Fruit fly (Drosophila melanogaster) whole organism, embryonic: ENCODE data around the gene odd.

ENCODE experiments used
- Adf1 ChIP-seq: fragments of 200-800 bp; sonication (Bioruptor generic); IDR thresholded peaks from 2 replicates; pipeline ENCODE4 v1.3.6; 2022; ENCODE audit warnings: missing biosample characterization, missing genetic modification characterization
- Aef1 ChIP-seq: fragments of 200-800 bp; sonication (Bioruptor generic); IDR thresholded peaks from 3 replicates; pipeline ENCODE4 v1.3.6; 2022; ENCODE audit warnings: missing biosample characterization, missing genetic modification characterization
- Atf3 ChIP-seq: fragments of 200-800 bp; sonication (Bioruptor generic); optimal IDR thresholded peaks from 3 replicates; lab custom pipeline; 2016; ENCODE audit warnings: missing biosample characterization, missing genetic modification characterization
- CG11247 ChIP-seq: fragments of 200-800 bp; sonication (Bioruptor generic); IDR thresholded peaks from 2 replicates; pipeline ENCODE4 v1.3.6; 2022; ENCODE audit warnings: missing biosample characterization, missing genetic modification characterization
- CG11456 ChIP-seq: fragments of 200-800 bp; sonication (Bioruptor generic); IDR thresholded peaks from 3 replicates; pipeline ENCODE4 v1.3.6; 2022; ENCODE audit warnings: missing biosample characterization, missing genetic modification characterization
- CG12942 ChIP-seq: fragments of 200-800 bp; sonication (Bioruptor generic); optimal IDR thresholded peaks from 3 replicates; lab custom pipeline; 2016; ENCODE audit warnings: missing biosample characterization, missing genetic modification characterization
- CG13424 ChIP-seq: fragments of 200-800 bp; sonication (Bioruptor generic); optimal IDR thresholded peaks from 2 replicates; lab custom pipeline; 2019; ENCODE audit warnings: missing biosample characterization, mild to moderate bottlenecking, missing genetic modification characterization, moderate library complexity
- CG14667 ChIP-seq: fragments of 200-800 bp; sonication (Bioruptor generic); IDR thresholded peaks from 2 replicates; pipeline ENCODE4 v1.3.6; 2022; ENCODE audit warnings: missing biosample characterization, missing genetic modification characterization
- CG15696 ChIP-seq: fragments of 200-800 bp; sonication (Bioruptor generic); optimal IDR thresholded peaks from 2 replicates; lab custom pipeline; 2019; ENCODE audit warnings: missing biosample characterization, mild to moderate bottlenecking, missing genetic modification characterization, moderate library complexity
- CG17359 ChIP-seq: fragments of 200-800 bp; sonication (Bioruptor generic); optimal IDR thresholded peaks from 3 replicates; lab custom pipeline; 2018; ENCODE audit warnings: missing biosample characterization, mild to moderate bottlenecking, missing genetic modification characterization, moderate library complexity
- CG17361 ChIP-seq: fragments of 200-800 bp; sonication (Bioruptor generic); IDR thresholded peaks from 3 replicates; pipeline ENCODE4 v1.3.6; 2022; ENCODE audit warnings: missing biosample characterization, missing genetic modification characterization
- CG17568 ChIP-seq: fragments of 200-800 bp; sonication (Bioruptor generic); optimal IDR thresholded peaks from 2 replicates; lab custom pipeline; 2018; ENCODE audit warnings: missing biosample characterization, mild to moderate bottlenecking, missing genetic modification characterization, moderate library complexity
- CG18011 ChIP-seq: fragments of 200-800 bp; sonication (Bioruptor generic); optimal IDR thresholded peaks from 2 replicates; lab custom pipeline; 2017; ENCODE audit warnings: missing biosample characterization, missing genetic modification characterization, mild to moderate bottlenecking, moderate library complexity, missing genotype
- CG18764 ChIP-seq: fragments of 200-800 bp; sonication (Bioruptor generic); optimal IDR thresholded peaks from 3 replicates; lab custom pipeline; 2016; ENCODE audit warnings: missing biosample characterization, missing genetic modification characterization
- CG2875 ChIP-seq: fragments of 200-800 bp; sonication (Bioruptor generic); optimal IDR thresholded peaks from 2 replicates; lab custom pipeline; 2017; ENCODE audit warnings: missing biosample characterization, mild to moderate bottlenecking, missing genetic modification characterization, missing genetic modification reagents
- CG30403 ChIP-seq: fragments of 200-800 bp; sonication (Bioruptor generic); optimal IDR thresholded peaks from 3 replicates; lab custom pipeline; 2016; ENCODE audit warnings: missing biosample characterization, missing genetic modification characterization
- CG3163 ChIP-seq: fragments of 200-800 bp; sonication (Bioruptor generic); optimal IDR thresholded peaks from 3 replicates; lab custom pipeline; 2016; ENCODE audit warnings: missing biosample characterization, missing genetic modification characterization
- CG32532 ChIP-seq: fragments of 200-800 bp; sonication (Bioruptor generic); IDR thresholded peaks from 2 replicates; pipeline ENCODE4 v1.3.6; 2022; ENCODE audit warnings: missing biosample characterization, missing genetic modification characterization
- CG33213 ChIP-seq: fragments of 200-800 bp; sonication (Bioruptor generic); optimal IDR thresholded peaks from 3 replicates; lab custom pipeline; 2016; ENCODE audit warnings: missing biosample characterization, missing genetic modification characterization
- CG7786 ChIP-seq: fragments of 200-800 bp; sonication (Bioruptor generic); optimal IDR thresholded peaks from 2 replicates; lab custom pipeline; 2016; ENCODE audit warnings: missing biosample characterization, missing genetic modification characterization
- CG8765 ChIP-seq: fragments of 200-800 bp; sonication (Bioruptor generic); IDR thresholded peaks from 2 replicates; pipeline ENCODE4 v1.3.6; 2022; ENCODE audit warnings: missing biosample characterization, missing genetic modification characterization
- Drgx ChIP-seq: fragments of 200-800 bp; sonication (Bioruptor generic); IDR thresholded peaks from 2 replicates; pipeline ENCODE4 v1.3.6; 2022; ENCODE audit warnings: missing biosample characterization, missing genetic modification characterization
- ERR ChIP-seq: fragments of 200-800 bp; sonication (Bioruptor generic); optimal IDR thresholded peaks from 2 replicates; lab custom pipeline; 2016; ENCODE audit warnings: missing biosample characterization, missing genetic modification characterization
- H15 ChIP-seq: fragments of 200-800 bp; sonication (Bioruptor generic); IDR thresholded peaks from 3 replicates; pipeline ENCODE4 v1.3.6; 2022; ENCODE audit warnings: missing biosample characterization, missing genetic modification characterization
- H2.0 ChIP-seq: fragments of 200-800 bp; sonication (Bioruptor generic); IDR thresholded peaks from 2 replicates; pipeline ENCODE4 v1.3.6; 2022; ENCODE audit warnings: missing biosample characterization, missing genetic modification characterization
- HmgZ ChIP-seq: fragments of 200-800 bp; sonication (Bioruptor generic); optimal IDR thresholded peaks from 2 replicates; lab custom pipeline; 2018; ENCODE audit warnings: missing biosample characterization, mild to moderate bottlenecking, missing genetic modification characterization
- Lim3 ChIP-seq: fragments of 200-800 bp; sonication (Bioruptor generic); IDR thresholded peaks from 2 replicates; pipeline ENCODE4 v1.3.6; 2022; ENCODE audit warnings: missing biosample characterization, missing genetic modification characterization
- MTF-1 ChIP-seq: fragments of 200-800 bp; sonication (Bioruptor generic); optimal IDR thresholded peaks from 2 replicates; lab custom pipeline; 2018; ENCODE audit warnings: missing biosample characterization, mild to moderate bottlenecking, missing genetic modification characterization, borderline replicate concordance
- Mad ChIP-seq: fragments of 200-800 bp; sonication (Bioruptor generic); optimal IDR thresholded peaks from 2 replicates; lab custom pipeline; 2016; ENCODE audit warnings: missing biosample characterization, missing genetic modification characterization
- NK7.1 ChIP-seq: fragments of 200-800 bp; sonication (Bioruptor generic); optimal IDR thresholded peaks from 3 replicates; lab custom pipeline; 2016; ENCODE audit warnings: missing biosample characterization, missing genetic modification characterization
- NfI ChIP-seq: fragments of 200-800 bp; sonication (Bioruptor generic); optimal IDR thresholded peaks from 3 replicates; lab custom pipeline; 2018; ENCODE audit warnings: missing biosample characterization, mild to moderate bottlenecking, missing genetic modification characterization, moderate library complexity
- Stat92E ChIP-seq, 3 experiments: fragments of >200 bp in 2 of 3; fragments of 200-800 bp in 1 of 3; sonication (Bioruptor generic) in 1 of 3; optimal IDR thresholded peaks; 2 replicates each; lab custom pipeline; 2017 to 2019; ENCODE audit warnings: missing biosample characterization in 3 of 3, missing genetic modification characterization in 3 of 3, mild to moderate bottlenecking in 1 of 3, moderate library complexity in 1 of 3
- ac ChIP-seq: fragments of 200-800 bp; sonication (Bioruptor generic); optimal IDR thresholded peaks from 3 replicates; lab custom pipeline; 2017; ENCODE audit warnings: missing biosample characterization, mild to moderate bottlenecking, missing genetic modification characterization
- al ChIP-seq: fragments of 200-800 bp; sonication (Bioruptor generic); IDR thresholded peaks from 2 replicates; pipeline ENCODE4 v1.3.6; 2022; ENCODE audit warnings: missing biosample characterization, missing genetic modification characterization
- cato ChIP-seq: fragments of 200-800 bp; sonication (Bioruptor generic); optimal IDR thresholded peaks from 2 replicates; lab custom pipeline; 2016; ENCODE audit warnings: missing biosample characterization, missing genetic modification characterization, borderline replicate concordance
- dan ChIP-seq: fragments of 200-800 bp; sonication (Bioruptor generic); IDR thresholded peaks from 2 replicates; pipeline ENCODE4 v1.3.6; 2022; ENCODE audit warnings: missing biosample characterization, missing genetic modification characterization
- ems ChIP-seq: fragments of 200-800 bp; sonication (Bioruptor generic); optimal IDR thresholded peaks from 3 replicates; lab custom pipeline; 2016; ENCODE audit warnings: missing biosample characterization, missing genetic modification characterization
- eve ChIP-seq, 2 experiments: fragments of >200 bp; optimal IDR thresholded peaks; 2 replicates each; lab custom pipeline; 2017; ENCODE audit warnings: missing biosample characterization in 2 of 2, missing genetic modification characterization in 2 of 2
- ewg ChIP-seq: fragments of 200-800 bp; sonication (Bioruptor generic); optimal IDR thresholded peaks from 3 replicates; lab custom pipeline; 2017; ENCODE audit warnings: mild to moderate bottlenecking, missing biosample characterization, missing genetic modification reagents, missing genetic modification characterization
- gcm ChIP-seq: fragments of 200-800 bp; sonication (Bioruptor generic); optimal IDR thresholded peaks from 2 replicates; lab custom pipeline; 2019; ENCODE audit warnings: missing biosample characterization, mild to moderate bottlenecking, missing genetic modification characterization, moderate library complexity
- grau ChIP-seq: fragments of 200-800 bp; optimal IDR thresholded peaks from 3 replicates; lab custom pipeline; 2019; ENCODE audit warnings: missing biosample characterization, mild to moderate bottlenecking, missing genetic modification characterization, moderate library complexity
- grn ChIP-seq: fragments of 200-800 bp; sonication (Bioruptor generic); optimal IDR thresholded peaks from 3 replicates; lab custom pipeline; 2017; ENCODE audit warnings: missing biosample characterization, missing genetic modification characterization
- her ChIP-seq: fragments of 200-800 bp; sonication (Bioruptor generic); optimal IDR thresholded peaks from 2 replicates; lab custom pipeline; 2016; ENCODE audit warnings: missing biosample characterization, missing genetic modification characterization
- jumu ChIP-seq: fragments of 200-800 bp; sonication (Bioruptor generic); optimal IDR thresholded peaks from 3 replicates; lab custom pipeline; 2016; ENCODE audit warnings: missing biosample characterization, missing genetic modification characterization
- lola ChIP-seq, 3 experiments: fragments of >200 bp in 2 of 3; fragments of 200-800 bp in 1 of 3; sonication (Bioruptor generic) in 1 of 3; optimal IDR thresholded peaks; 2 replicates each; lab custom pipeline; 2017 to 2019; ENCODE audit warnings: missing biosample characterization in 3 of 3, missing genetic modification characterization in 3 of 3, mild to moderate bottlenecking in 1 of 3, moderate library complexity in 1 of 3
- maf-S ChIP-seq: fragments of 200-800 bp; sonication (Bioruptor generic); optimal IDR thresholded peaks from 2 replicates; lab custom pipeline; 2016; ENCODE audit warnings: missing biosample characterization, missing genetic modification characterization
- stc ChIP-seq: fragments of 200-800 bp; sonication (Bioruptor generic); IDR thresholded peaks from 2 replicates; pipeline ENCODE4 v1.3.6; 2022; ENCODE audit warnings: missing biosample characterization, missing genetic modification characterization
- toy ChIP-seq: fragments of 200-800 bp; sonication (Bioruptor generic); IDR thresholded peaks from 2 replicates; pipeline ENCODE4 v1.3.6; 2022; ENCODE audit warnings: missing biosample characterization, missing genetic modification characterization
- ttk ChIP-seq: fragments of 200-800 bp; sonication (Bioruptor generic); IDR thresholded peaks from 2 replicates; pipeline ENCODE4 v2.1.2; 2022; ENCODE audit warnings: missing biosample characterization, missing genetic modification characterization
- usp ChIP-seq: fragments of >200 bp; optimal IDR thresholded peaks from 2 replicates; lab custom pipeline; 2017; ENCODE audit warnings: missing biosample characterization, missing genetic modification characterization
- vvl ChIP-seq: fragments of 200-800 bp; sonication (Bioruptor generic); IDR thresholded peaks from 2 replicates; pipeline ENCODE4 v1.3.6; 2022; ENCODE audit warnings: missing biosample characterization, missing genetic modification characterization

Gene odd

dm6 chr2L:3598485-3598884 is 8.1 kb downstream of the odd start (continued):
- peak in 1 of 3 experiments; percentile 49 for TF ChIP-seq lola (GFP tag; optimal IDR thresholded peaks at IDR 0.05; lab: Kevin White, UChicago)
- TF ChIP-seq CG18764 (GFP tag; lab: Kevin White, UChicago) = peak; percentile 26
- peak; percentile 27; the same call in 1 of the 3 replicates for TF ChIP-seq Aef1 (GFP tag; lab: Robert Waterston, UW)
- TF ChIP-seq ERR (GFP tag; lab: Kevin White, UChicago) = no peak
- TF ChIP-seq cato = peak; percentile 9
- TF ChIP-seq CG14667 (GFP tag; lab: Robert Waterston, UW) = 0 out of 2 replicates have a peak, but pooled peaks have one; percentile 27
- TF ChIP-seq Stat92E (GFP tag; optimal IDR thresholded peaks at IDR 0.05; lab: Kevin White, UChicago) = no peak
- no peak; the same call in 1 of the 2 replicates for TF ChIP-seq CG8765 (GFP tag; lab: Robert Waterston, UW)
- TF ChIP-seq Lim3 (GFP tag; lab: Robert Waterston, UW) = no peak
- 0 out of 2 replicates have a peak, but pooled peaks have one; percentile 31 for TF ChIP-seq CG32532 (GFP tag; lab: Robert Waterston, UW)
- peak; percentile 34 for TF ChIP-seq CG33213 (GFP tag; lab: Kevin White, UChicago)
- no peak for TF ChIP-seq al (GFP tag; lab: Robert Waterston, UW)
- no peak for TF ChIP-seq NK7.1 (GFP tag; lab: Kevin White, UChicago)
- TF ChIP-seq grau (tag; lab: Kevin White, UChicago) = peak; percentile 30
- no peak for TF ChIP-seq MTF-1 (GFP tag; lab: Kevin White, UChicago)
- peak; percentile 27 for TF ChIP-seq Atf3
- TF ChIP-seq Mad (GFP tag; lab: Kevin White, UChicago) = peak; percentile 18
- peak; percentile 45; the same call in 2 of the 3 replicates for TF ChIP-seq H15 (GFP tag; lab: Robert Waterston, UW)
- TF ChIP-seq CG17361 (GFP tag; lab: Robert Waterston, UW) = 0 out of 3 replicates have a peak, but pooled peaks have one; percentile 43
- TF ChIP-seq CG11456 (GFP tag; lab: Robert Waterston, UW) = peak; percentile 70; the same call in 2 of the 3 replicates
- no peak for TF ChIP-seq CG12942
- no peak for TF ChIP-seq HmgZ
- TF ChIP-seq ems = no peak
- peak in 1 of 2 experiments; percentile 19 for TF ChIP-seq eve (GFP tag; optimal IDR thresholded peaks at IDR 0.05; lab: Kevin White, UChicago)
- peak; percentile 1 for TF ChIP-seq her
- TF ChIP-seq toy (GFP tag; lab: Robert Waterston, UW) = no peak
- TF ChIP-seq usp (GFP tag; lab: Kevin White, UChicago) = no peak
- TF ChIP-seq maf-S (GFP tag; lab: Kevin White, UChicago) = no peak
- peak; percentile 48 for TF ChIP-seq CG2875 (GFP tag; lab: Kevin White, UChicago)
- peak; percentile 29; the same call in 1 of the 2 replicates for TF ChIP-seq H2.0 (GFP tag; lab: Robert Waterston, UW)
- peak; percentile 27 for TF ChIP-seq CG7786 (GFP tag; lab: Kevin White, UChicago)
- TF ChIP-seq NfI = peak; percentile 23
- peak; percentile 1 for TF ChIP-seq CG15696 (tag; lab: Kevin White, UChicago)
- peak; percentile 26; the same call in 1 of the 2 replicates for TF ChIP-seq CG11247
- peak; percentile 64 for TF ChIP-seq CG17359 (tag; lab: Kevin White, UChicago)
- TF ChIP-seq ac (GFP tag; lab: Kevin White, UChicago) = no peak
- peak; percentile 41 for TF ChIP-seq jumu (GFP tag; lab: Kevin White, UChicago)
- TF ChIP-seq stc (GFP tag; lab: Robert Waterston, UW) = peak; percentile 19; the same call in 1 of the 2 replicates
- TF ChIP-seq ttk (GFP tag; lab: Robert Waterston, UW) = peak; percentile 61; the same call in 1 of the 2 replicates
- peak; percentile 22 for TF ChIP-seq ewg (GFP tag; lab: Kevin White, UChicago)
- TF ChIP-seq CG3163 = no peak
- no peak for TF ChIP-seq CG18011
- TF ChIP-seq grn (GFP tag; lab: Kevin White, UChicago) = no peak
- TF ChIP-seq CG17568 (GFP tag; lab: Kevin White, UChicago) = no peak
- peak; percentile 26 for TF ChIP-seq CG13424
- TF ChIP-seq gcm (GFP tag; lab: Kevin White, UChicago) = no peak
- TF ChIP-seq Adf1 = no peak
- TF ChIP-seq Drgx (GFP tag; lab: Robert Waterston, UW) = 0 out of 2 replicates have a peak, but pooled peaks have one; percentile 24
- peak; percentile 30 for TF ChIP-seq CG30403 (GFP tag; lab: Kevin White, UChicago)
- peak; percentile 59 for TF ChIP-seq vvl
- TF ChIP-seq dan (GFP tag; lab: Robert Waterston, UW) = peak; percentile 51; the same call in 1 of the 2 replicates
